Worm (Caenorhabditis elegans) whole organism, L3 larva: ENCODE results near the gene K08H2.5.

Source experiments
- ceh-28 ChIP-seq: fragments of 150-350 bp; optimal IDR thresholded peaks from 2 replicates; lab custom pipeline; 2014; ENCODE audit warnings: missing biosample characterization, missing genetic modification reagents, missing genetic modification characterization
- ceh-9 ChIP-seq: sonication (generic microtip); optimal IDR thresholded peaks from 2 replicates; lab custom pipeline; 2018; ENCODE audit warnings: missing biosample characterization, missing genetic modification characterization
- fkh-10 ChIP-seq: sonication (generic microtip); optimal IDR thresholded peaks from 2 replicates; lab custom pipeline; 2017; ENCODE audit warnings: missing biosample characterization, missing genetic modification reagents, missing genetic modification characterization
- jun-1 ChIP-seq: fragments of 150-350 bp; optimal IDR thresholded peaks from 2 replicates; lab custom pipeline; 2014; ENCODE audit warnings: missing biosample characterization, missing genetic modification reagents, missing genetic modification characterization
- lin-39 ChIP-seq: fragments of 150-350 bp; optimal IDR thresholded peaks from 2 replicates; lab custom pipeline; 2018; ENCODE audit warnings: missing biosample characterization, missing genetic modification reagents, missing genetic modification characterization
- nfya-1 ChIP-seq: sonication (generic microtip); optimal IDR thresholded peaks from 2 replicates; lab custom pipeline; 2017; ENCODE audit warnings: missing genetic modification characterization, mild to moderate bottlenecking, missing compliant biosample characterization, antibody characterized with exemption, moderate library complexity; ENCODE audit not compliant: insufficient read depth
- nhr-28 ChIP-seq: fragments of 150-350 bp; optimal IDR thresholded peaks from 2 replicates; lab custom pipeline; 2014; ENCODE audit warnings: missing biosample characterization, missing genetic modification characterization
- nhr-76 ChIP-seq: fragments of 150-350 bp; sonication (generic microtip); optimal IDR thresholded peaks from 5 replicates; lab custom pipeline; 2014; ENCODE audit warnings: missing biosample characterization, missing genetic modification characterization
- pqm-1 ChIP-seq: fragments of 150-350 bp; optimal IDR thresholded peaks from 2 replicates; lab custom pipeline; 2017; ENCODE audit warnings: missing biosample characterization, missing genetic modification characterization, inconsistent platforms
- unc-62 ChIP-seq: fragments of 150-350 bp; sonication (generic microtip); optimal IDR thresholded peaks from 4 replicates; lab custom pipeline; 2014; ENCODE audit warnings: missing biosample characterization, missing genetic modification reagents, missing genetic modification characterization
- ztf-11 ChIP-seq: fragments of 150-350 bp; optimal IDR thresholded peaks from 2 replicates; lab custom pipeline; 2014; ENCODE audit warnings: missing biosample characterization, missing genetic modification characterization

- no peak for TF ChIP-seq nhr-76 (tag; lab: Kevin White, UChicago)
- TF ChIP-seq pqm-1 = no peak
- TF ChIP-seq nhr-28 (tag; lab: Kevin White, UChicago) = no peak
- no peak for TF ChIP-seq ztf-11 (tag; lab: Kevin White, UChicago)
- TF ChIP-seq ceh-9 (tag; lab: Kevin White, UChicago) = no peak
- no peak for TF ChIP-seq fkh-10 (GFP tag; lab: Kevin White, UChicago)
- TF ChIP-seq ceh-28 (tag; lab: Kevin White, UChicago) = no peak
- no peak for TF ChIP-seq unc-62 (GFP tag; lab: Kevin White, UChicago)
- peak; percentile 32 for TF ChIP-seq lin-39
- TF ChIP-seq jun-1 (tag; lab: Kevin White, UChicago) = no peak
- no peak for TF ChIP-seq nfya-1 (tag; lab: Kevin White, UChicago)
These were observed 36.1 kb downstream of the K08H2.5 start for ce11 chrX:13206011-13206410.
